Worm (Caenorhabditis elegans): ENCODE results near the gene wah-1.
A peak's percentile ranks its signal among the peaks of the same experiment; 100 is the strongest.

The wah-1 gene

ce11 chrIII:12020074-12020602 lies 30.2 kb downstream of the wah-1 start, which contains the start of gene brp-1:
Gene brp-1, plus strand, starts transcription at chrIII:12020552.
- TF ChIP-seq nhr-43 (tag; optimal IDR thresholded peaks at IDR 0.05; ENCODE audit: poor library complexity, severe bottlenecking) (peak; percentile 67), nhr-23 (tag; optimal IDR thresholded peaks at IDR 0.05) (peak; percentile 21), hmg-11 (tag; optimal IDR thresholded peaks at IDR 0.05) (no peak), ama-1 (optimal IDR thresholded peaks at IDR 0.05) (peak; percentile 32)

- TF ChIP-seq pqm-1 (tag; optimal IDR thresholded peaks at IDR 0.05): no peak
- no peak for TF ChIP-seq ama-1 (optimal IDR thresholded peaks at IDR 0.05)
- TF ChIP-seq ceh-9 (tag; optimal IDR thresholded peaks at IDR 0.05): no peak
- no peak for TF ChIP-seq nhr-76 (tag; optimal IDR thresholded peaks at IDR 0.05)
Measured at ce11 chrIII:12022281-12022680, 32.3 kb downstream of the wah-1 start.

- no peak for TF ChIP-seq ceh-28 (tag; optimal IDR thresholded peaks at IDR 0.05)
- TF ChIP-seq lin-15B (tag; optimal IDR thresholded peaks at IDR 0.05): no peak
- TF ChIP-seq jun-1 (tag; optimal IDR thresholded peaks at IDR 0.05): no peak
- no peak for TF ChIP-seq nhr-12 (tag; optimal IDR thresholded peaks at IDR 0.05)
- TF ChIP-seq egl-5 (tag; optimal IDR thresholded peaks at IDR 0.05): no peak
- no peak for TF ChIP-seq nhr-23 (tag; optimal IDR thresholded peaks at IDR 0.05)
- TF ChIP-seq ceh-9 (tag; optimal IDR thresholded peaks at IDR 0.05): no peak
Measured at ce11 chrIII:12028769-12029168, 38.8 kb downstream of the wah-1 start, which contains the start of gene Y79H2A.12. Gene Y79H2A.12, minus strand, starts transcription at chrIII:12028869.

ce11 chrIII:12030669-12031068 lies 40.7 kb downstream of the wah-1 start, which contains the start of gene Y79H2A.2:
Gene Y79H2A.2, minus strand, starts transcription at chrIII:12030769.
- TF ChIP-seq ztf-11 (tag; optimal IDR thresholded peaks at IDR 0.05): no peak
- no peak for TF ChIP-seq hmg-11 (tag; optimal IDR thresholded peaks at IDR 0.05)
- TF ChIP-seq nhr-12 (tag; optimal IDR thresholded peaks at IDR 0.05): no peak
- no peak for TF ChIP-seq egl-27 (tag; optimal IDR thresholded peaks at IDR 0.05)

ce11 chrIII:12033259-12033658 lies 43.3 kb downstream of the wah-1 start:
- TF ChIP-seq nfya-1 (tag; optimal IDR thresholded peaks at IDR 0.05; ENCODE audit: insufficient read depth) (peak; percentile 86), ztf-4 (tag; optimal IDR thresholded peaks at IDR 0.05) (no peak)

- TF ChIP-seq nhr-43 (tag; optimal IDR thresholded peaks at IDR 0.05; ENCODE audit: poor library complexity, severe bottlenecking): no peak
- no peak for TF ChIP-seq skn-1 (tag; optimal IDR thresholded peaks at IDR 0.05)
- no peak for TF ChIP-seq eor-1 (tag; optimal IDR thresholded peaks at IDR 0.05)
- TF ChIP-seq nhr-237 (tag; optimal IDR thresholded peaks at IDR 0.05): no peak
- no peak for TF ChIP-seq lin-39 (tag; optimal IDR thresholded peaks at IDR 0.05)
Measured at ce11 chrIII:12034311-12034710, 44.3 kb downstream of the wah-1 start.

ce11 chrIII:12037217-12037616 lies 47.2 kb downstream of the wah-1 start:
- no peak for TF ChIP-seq ama-1 (optimal IDR thresholded peaks at IDR 0.05)
- TF ChIP-seq mml-1 (tag; optimal IDR thresholded peaks at IDR 0.05): no peak
- TF ChIP-seq elt-2 (tag; optimal IDR thresholded peaks at IDR 0.05): no peak
- no peak for TF ChIP-seq nhr-12 (tag; optimal IDR thresholded peaks at IDR 0.05)
- TF ChIP-seq ZK546.5 (tag; optimal IDR thresholded peaks at IDR 0.05): no peak
- no peak for TF ChIP-seq hmg-11 (tag; optimal IDR thresholded peaks at IDR 0.05)
- no peak for TF ChIP-seq pqm-1 (tag; optimal IDR thresholded peaks at IDR 0.05)
- no peak for TF ChIP-seq nhr-67 (tag; optimal IDR thresholded peaks at IDR 0.05)
- TF ChIP-seq nhr-11 (tag; optimal IDR thresholded peaks at IDR 0.05): no peak
- no peak for TF ChIP-seq aly-2 (tag; optimal IDR thresholded peaks at IDR 0.05)
- no peak for TF ChIP-seq lsy-12 (tag; optimal IDR thresholded peaks at IDR 0.05)
- TF ChIP-seq ceh-9 (tag; optimal IDR thresholded peaks at IDR 0.05): no peak
- TF ChIP-seq fkh-2 (tag; optimal IDR thresholded peaks at IDR 0.05): no peak
- no peak for TF ChIP-seq nhr-25 (tag; optimal IDR thresholded peaks at IDR 0.05)
- no peak for TF ChIP-seq lin-39 (tag; optimal IDR thresholded peaks at IDR 0.05)
- no peak for TF ChIP-seq pha-4 (tag; optimal IDR thresholded peaks at IDR 0.05)
- TF ChIP-seq lin-15B (tag; optimal IDR thresholded peaks at IDR 0.05): no peak
- no peak for TF ChIP-seq ztf-4 (tag; optimal IDR thresholded peaks at IDR 0.05)

All from whole organism, L3 larva.